Fruit fly (Drosophila melanogaster) whole organism, embryonic: ENCODE measurements around the gene CG15894.

Experiments used
- Awh ChIP-seq: fragments of 200-800 bp; sonication (Bioruptor generic); IDR thresholded peaks from 2 replicates; pipeline ENCODE4, ENCODE4 v1.3.6; 2022; ENCODE audit warnings: missing biosample characterization, missing genetic modification characterization
- CG12219 ChIP-seq: fragments of 200-800 bp; sonication (Bioruptor generic); optimal IDR thresholded peaks from 3 replicates; lab custom pipeline; 2018; ENCODE audit warnings: missing biosample characterization, mild to moderate bottlenecking, missing genetic modification characterization
- CG12391 ChIP-seq: fragments of 200-800 bp; sonication (Bioruptor generic); optimal IDR thresholded peaks from 3 replicates; lab custom pipeline; 2018; ENCODE audit warnings: missing biosample characterization, mild to moderate bottlenecking, missing genetic modification characterization, moderate library complexity
- CG14014 ChIP-seq: fragments of 200-800 bp; sonication (Bioruptor generic); IDR thresholded peaks from 2 replicates; pipeline ENCODE4 v1.3.6; 2022; ENCODE audit warnings: missing biosample characterization, missing genetic modification characterization
- CG17186 ChIP-seq: fragments of 200-800 bp; sonication (Bioruptor generic); optimal IDR thresholded peaks from 3 replicates; lab custom pipeline; 2017; ENCODE audit warnings: missing biosample characterization, missing genetic modification reagents, missing genetic modification characterization
- CG17612 ChIP-seq: fragments of 200-800 bp; sonication (Bioruptor generic); IDR thresholded peaks from 2 replicates; pipeline ENCODE4 v1.3.6; 2022; ENCODE audit warnings: missing biosample characterization, missing genetic modification characterization
- CG18619 ChIP-seq: fragments of 200-800 bp; sonication (Bioruptor generic); optimal IDR thresholded peaks from 3 replicates; lab custom pipeline; 2017; ENCODE audit warnings: missing biosample characterization, mild to moderate bottlenecking, missing genetic modification characterization
- CG30020 ChIP-seq: fragments of 200-800 bp; optimal IDR thresholded peaks from 2 replicates; lab custom pipeline; 2019; ENCODE audit warnings: missing biosample characterization, mild to moderate bottlenecking, missing genetic modification characterization, moderate library complexity
- CG3065 ChIP-seq: fragments of 200-800 bp; sonication (Bioruptor generic); optimal IDR thresholded peaks from 2 replicates; lab custom pipeline; 2016; ENCODE audit warnings: missing biosample characterization, missing genetic modification characterization
- CG31388 ChIP-seq: fragments of 200-800 bp; sonication (Bioruptor generic); optimal IDR thresholded peaks from 2 replicates; lab custom pipeline; 2016; ENCODE audit warnings: missing biosample characterization, missing genetic modification characterization
- CG3407 ChIP-seq: fragments of 200-800 bp; sonication (Bioruptor generic); optimal IDR thresholded peaks from 2 replicates; lab custom pipeline; 2018; ENCODE audit warnings: missing biosample characterization, mild to moderate bottlenecking, missing genetic modification characterization
- CG42726 ChIP-seq: fragments of 200-800 bp; sonication (Bioruptor generic); IDR thresholded peaks from 2 replicates; pipeline ENCODE4 v1.3.6; 2022; ENCODE audit warnings: missing biosample characterization, missing genetic modification characterization; ENCODE audit not compliant: partially characterized antibody
- CG4854 ChIP-seq: fragments of 200-800 bp; sonication (Bioruptor generic); optimal IDR thresholded peaks from 2 replicates; lab custom pipeline; 2016; ENCODE audit warnings: missing biosample characterization, missing genetic modification characterization, inconsistent platforms
- CG6175 ChIP-seq: fragments of 200-800 bp; sonication (Bioruptor generic); IDR thresholded peaks from 3 replicates; pipeline ENCODE4 v1.3.6; 2022; ENCODE audit warnings: missing biosample characterization, missing genetic modification characterization
- CG6272 ChIP-seq: fragments of 200-800 bp; sonication (Bioruptor generic); IDR thresholded peaks from 2 replicates; pipeline ENCODE4 v1.3.6; 2022; ENCODE audit warnings: missing biosample characterization, missing genetic modification characterization
- CG6854 ChIP-seq: fragments of 200-800 bp; sonication (Bioruptor generic); optimal IDR thresholded peaks from 3 replicates; lab custom pipeline; 2017; ENCODE audit warnings: missing biosample characterization, mild to moderate bottlenecking, missing genetic modification characterization
- CG7839 ChIP-seq: fragments of 200-800 bp; sonication (Bioruptor generic); optimal IDR thresholded peaks from 3 replicates; lab custom pipeline; 2018; ENCODE audit warnings: missing biosample characterization, mild to moderate bottlenecking, missing genetic modification characterization, moderate library complexity
- CG9876 ChIP-seq: fragments of 200-800 bp; sonication (Bioruptor generic); optimal IDR thresholded peaks from 2 replicates; lab custom pipeline; 2016; ENCODE audit warnings: missing biosample characterization, missing genetic modification characterization
- CTCF ChIP-seq: fragments of 200-800 bp; sonication (Bioruptor generic); optimal IDR thresholded peaks from 2 replicates; lab custom pipeline; 2017; ENCODE audit warnings: missing biosample characterization, mild to moderate bottlenecking, missing genetic modification characterization, moderate library complexity
- CkIIα-i1 ChIP-seq: fragments of 200-800 bp; sonication (Bioruptor generic); IDR thresholded peaks from 2 replicates; pipeline ENCODE4 v1.3.6; 2022; ENCODE audit warnings: missing biosample characterization, missing genetic modification characterization
- Doc3 ChIP-seq: fragments of 200-800 bp; sonication (Bioruptor generic); IDR thresholded peaks from 3 replicates; pipeline ENCODE4 v1.3.6; 2022; ENCODE audit warnings: missing biosample characterization, missing genetic modification characterization; ENCODE audit not compliant: partially characterized antibody
- Fer3 ChIP-seq: fragments of 200-800 bp; sonication (Bioruptor generic); optimal IDR thresholded peaks from 2 replicates; lab custom pipeline; 2018; ENCODE audit warnings: missing biosample characterization, mild to moderate bottlenecking, missing genetic modification characterization, moderate library complexity
- NC2α ChIP-seq: fragments of 200-800 bp; sonication (Bioruptor generic); optimal IDR thresholded peaks from 2 replicates; lab custom pipeline; 2016; ENCODE audit warnings: missing biosample characterization, missing genetic modification characterization
- NfI ChIP-seq: fragments of 200-800 bp; sonication (Bioruptor generic); optimal IDR thresholded peaks from 3 replicates; lab custom pipeline; 2018; ENCODE audit warnings: missing biosample characterization, mild to moderate bottlenecking, missing genetic modification characterization, moderate library complexity
- Oaz ChIP-seq: fragments of 200-800 bp; sonication (Bioruptor generic); IDR thresholded peaks from 2 replicates; pipeline ENCODE4 v1.3.6; 2022; ENCODE audit warnings: missing biosample characterization, missing genetic modification characterization
- Scr ChIP-seq: fragments of 200-800 bp; sonication (Bioruptor generic); IDR thresholded peaks from 2 replicates; pipeline ENCODE4 v1.3.6; 2022; ENCODE audit warnings: missing biosample characterization, missing genetic modification characterization; ENCODE audit not compliant: partially characterized antibody
- Stat92E ChIP-seq, 3 experiments: fragments of >200 bp in 2 of 3; fragments of 200-800 bp in 1 of 3; sonication (Bioruptor generic) in 1 of 3; optimal IDR thresholded peaks; 2 replicates each; lab custom pipeline; 2017 to 2019; ENCODE audit warnings: missing biosample characterization in 3 of 3, missing genetic modification characterization in 3 of 3, mild to moderate bottlenecking in 1 of 3, moderate library complexity in 1 of 3
- Tbp ChIP-seq: fragments of >200 bp; optimal IDR thresholded peaks from 2 replicates; lab custom pipeline; 2018; ENCODE audit warnings: missing biosample characterization, missing genetic modification characterization
- abd-A ChIP-seq: fragments of 200-800 bp; sonication (Bioruptor generic); optimal IDR thresholded peaks from 3 replicates; lab custom pipeline; 2019; ENCODE audit warnings: missing biosample characterization, mild to moderate bottlenecking, missing genetic modification characterization, moderate library complexity
- amos ChIP-seq: fragments of 200-800 bp; sonication (Bioruptor generic); IDR thresholded peaks from 2 replicates; pipeline ENCODE4 v1.3.6; 2022; ENCODE audit warnings: missing biosample characterization, missing genetic modification characterization; ENCODE audit not compliant: partially characterized antibody
- br ChIP-seq: fragments of >200 bp; optimal IDR thresholded peaks from 2 replicates; lab custom pipeline; 2017
- dmrt99B ChIP-seq: fragments of 200-800 bp; sonication (Bioruptor generic); optimal IDR thresholded peaks from 2 replicates; lab custom pipeline; 2018; ENCODE audit warnings: missing biosample characterization, mild to moderate bottlenecking, missing genetic modification characterization, moderate library complexity
- exex ChIP-seq: fragments of 200-800 bp; sonication (Bioruptor generic); optimal IDR thresholded peaks from 4 replicates; lab custom pipeline; 2018; ENCODE audit warnings: missing biosample characterization, mild to moderate bottlenecking, missing genetic modification characterization, moderate library complexity
- eyg ChIP-seq: fragments of 200-800 bp; sonication (Bioruptor generic); optimal IDR thresholded peaks from 3 replicates; lab custom pipeline; 2016; ENCODE audit warnings: missing biosample characterization, missing genetic modification characterization
- fd64A ChIP-seq: fragments of 200-800 bp; sonication (Bioruptor generic); optimal IDR thresholded peaks from 3 replicates; lab custom pipeline; 2018; ENCODE audit warnings: missing biosample characterization, mild to moderate bottlenecking, missing genetic modification characterization
- fd96Cb ChIP-seq: fragments of 200-800 bp; sonication (Bioruptor generic); optimal IDR thresholded peaks from 2 replicates; lab custom pipeline; 2018; ENCODE audit warnings: missing biosample characterization, mild to moderate bottlenecking, missing genetic modification characterization, moderate library complexity
- gce ChIP-seq: fragments of 200-800 bp; sonication (Bioruptor generic); IDR thresholded peaks from 3 replicates; pipeline ENCODE4 v1.3.6; 2022; ENCODE audit warnings: missing biosample characterization, missing genetic modification characterization
- gro ChIP-seq: fragments of 200-800 bp; sonication (Bioruptor generic); optimal IDR thresholded peaks from 2 replicates; lab custom pipeline; 2016; ENCODE audit warnings: missing biosample characterization, missing genetic modification characterization
- gt ChIP-seq: fragments of 200-800 bp; sonication (Bioruptor generic); IDR thresholded peaks from 2 replicates; pipeline ENCODE4 v1.3.6; 2022; ENCODE audit warnings: missing biosample characterization, missing genetic modification characterization
- h ChIP-seq: fragments of >200 bp; optimal IDR thresholded peaks from 2 replicates; lab custom pipeline; 2017
- hkb ChIP-seq, 2 experiments: fragments of 200-800 bp in 1 of 2; fragments of >200 bp in 1 of 2; sonication (Bioruptor generic) in 1 of 2; IDR thresholded peaks in 1 of 2; optimal IDR thresholded peaks in 1 of 2; 2 replicates each; pipeline versions ENCODE4 v1.3.6 to Lab custom; 2017 to 2022; ENCODE audit warnings: missing biosample characterization in 1 of 2, missing genetic modification characterization in 1 of 2
- jigr1 ChIP-seq: fragments of 200-800 bp; sonication (Bioruptor generic); IDR thresholded peaks from 3 replicates; pipeline ENCODE4 v1.3.6; 2022; ENCODE audit warnings: missing biosample characterization, missing genetic modification characterization
- lov ChIP-seq, 2 experiments: fragments of 200-800 bp in 1 of 2; fragments of >200 bp in 1 of 2; sonication (Bioruptor generic) in 1 of 2; IDR thresholded peaks in 1 of 2; optimal IDR thresholded peaks in 1 of 2; 2 replicates in 1 of 2; 3 replicates in 1 of 2; pipeline versions ENCODE4 v1.3.6 to Lab custom; 2017 to 2022; ENCODE audit warnings: missing biosample characterization in 1 of 2, missing genetic modification characterization in 1 of 2
- mam ChIP-seq: fragments of 200-800 bp; sonication (Bioruptor generic); optimal IDR thresholded peaks from 3 replicates; lab custom pipeline; 2016; ENCODE audit warnings: missing biosample characterization, missing genetic modification characterization
- nau ChIP-seq: fragments of 200-800 bp; sonication (Bioruptor generic); optimal IDR thresholded peaks from 3 replicates; lab custom pipeline; 2017; ENCODE audit warnings: missing biosample characterization, mild to moderate bottlenecking, missing genetic modification characterization, missing genetic modification reagents
- rib ChIP-seq: fragments of 200-800 bp; sonication (Bioruptor generic); IDR thresholded peaks from 2 replicates; pipeline ENCODE4 v1.3.6; 2022; ENCODE audit warnings: missing biosample characterization, missing genetic modification characterization
- seq ChIP-seq: fragments of 200-800 bp; sonication (Bioruptor generic); IDR thresholded peaks from 2 replicates; pipeline ENCODE4 v1.3.6; 2022; ENCODE audit warnings: missing biosample characterization, missing genetic modification characterization
- slp2 ChIP-seq: fragments of 200-800 bp; sonication (Bioruptor generic); optimal IDR thresholded peaks from 2 replicates; lab custom pipeline; 2016; ENCODE audit warnings: missing biosample characterization, missing genetic modification characterization
- sqz ChIP-seq: fragments of 200-800 bp; sonication (Bioruptor generic); optimal IDR thresholded peaks from 3 replicates; lab custom pipeline; 2018; ENCODE audit warnings: missing biosample characterization, mild to moderate bottlenecking, missing genetic modification characterization
- tup ChIP-seq: fragments of 200-800 bp; sonication (Bioruptor generic); optimal IDR thresholded peaks from 2 replicates; lab custom pipeline; 2016; ENCODE audit warnings: missing biosample characterization, mild to moderate bottlenecking, missing genetic modification characterization, moderate library complexity

The CG15894 gene

dm6 chrX:6267187-6267711 is 41.8 kb upstream of the CG15894 start, which contains the start of gene schlank (continued):
- TF ChIP-seq dmrt99B (tag; lab: Kevin White, UChicago) (no peak), CG9876 (peak; percentile 26), CG6854 (GFP tag; lab: Kevin White, UChicago) (no peak), fd64A (GFP tag; lab: Kevin White, UChicago) (no peak), CG12219 (peak; percentile 40), slp2 (GFP tag; lab: Kevin White, UChicago) (peak; percentile 42), Awh (GFP tag; lab: Robert Waterston, UW) (peak; percentile 56), Scr (GFP tag; lab: Robert Waterston, UW) (no peak), jigr1 (GFP tag; lab: Robert Waterston, UW) (0 out of 3 replicates have a peak, but pooled peaks have one; percentile 46), CG42726 (GFP tag; lab: Robert Waterston, UW) (no peak), CG4854 (GFP tag; lab: Kevin White, UChicago) (no peak), CG17612 (GFP tag; lab: Robert Waterston, UW) (peak; percentile 45; the same call in 1 of the 2 replicates), NfI (GFP tag; lab: Kevin White, UChicago) (peak; percentile 50), Doc3 (GFP tag; lab: Robert Waterston, UW) (no peak), br (lab: Kevin White, UChicago) (no peak), CG6175 (GFP tag; lab: Robert Waterston, UW) (no peak), eyg (GFP tag; lab: Kevin White, UChicago) (no peak), abd-A (tag; lab: Kevin White, UChicago) (no peak), CG3407 (GFP tag; lab: Kevin White, UChicago) (no peak), Oaz (GFP tag; lab: Robert Waterston, UW) (peak; percentile 47), CG18619 (GFP tag; lab: Kevin White, UChicago) (peak; percentile 10), Tbp (no peak), CTCF (GFP tag; lab: Kevin White, UChicago) (no peak), CG6272 (GFP tag; lab: Robert Waterston, UW) (0 out of 2 replicates have a peak, but pooled peaks have one; percentile 6), h (no peak), CkIIα-i1 (GFP tag; lab: Robert Waterston, UW) (no peak), mam (GFP tag; lab: Kevin White, UChicago) (peak; percentile 73), CG14014 (GFP tag; lab: Robert Waterston, UW) (peak; percentile 74), CG3065 (GFP tag; lab: Kevin White, UChicago) (no peak), lov (optimal IDR thresholded peaks at IDR 0.05; lab: Kevin White, UChicago) (no peak), lov (GFP tag; IDR thresholded peaks at IDR 0.05; lab: Robert Waterston, UW) (no peak), CG12391 (tag; lab: Kevin White, UChicago) (peak; percentile 52), tup (no peak), exex (no peak), Fer3 (tag; lab: Kevin White, UChicago) (peak; percentile 52), CG17186 (GFP tag; lab: Kevin White, UChicago) (peak; percentile 27), sqz (GFP tag; lab: Kevin White, UChicago) (no peak), rib (GFP tag; lab: Robert Waterston, UW) (no peak), CG30020 (tag; lab: Kevin White, UChicago) (peak; percentile 38), hkb (optimal IDR thresholded peaks at IDR 0.05; lab: Kevin White, UChicago) (no peak), hkb (GFP tag; IDR thresholded peaks at IDR 0.05; lab: Robert Waterston, UW) (no peak), NC2α (GFP tag; lab: Kevin White, UChicago) (no peak), CG7839 (tag; lab: Kevin White, UChicago) (no peak), CG31388 (GFP tag; lab: Kevin White, UChicago) (no peak), Stat92E (GFP tag; optimal IDR thresholded peaks at IDR 0.05; lab: Kevin White, UChicago) (peak in 1 of 3 experiments; percentile 19), fd96Cb (tag; lab: Kevin White, UChicago) (peak; percentile 45), nau (no peak), gt (GFP tag; lab: Robert Waterston, UW) (no peak), seq (peak; percentile 52; the same call in 1 of the 2 replicates), gce (GFP tag; lab: Robert Waterston, UW) (no peak), gro (GFP tag; lab: Kevin White, UChicago) (no peak), amos (GFP tag; lab: Robert Waterston, UW) (peak; percentile 11; the same call in 1 of the 2 replicates)
